Fruit fly (Drosophila melanogaster) whole organism, wandering third instar larva: ENCODE data around the gene CG4465.

ENCODE experiments used
- Abd-B ChIP-seq: fragments of >200 bp; optimal IDR thresholded peaks from 2 replicates; lab custom pipeline; 2017; ENCODE audit warnings: missing biosample characterization, missing genetic modification characterization
- CG9705 ChIP-seq: fragments of 200-800 bp; sonication (Bioruptor generic); optimal IDR thresholded peaks from 2 replicates; lab custom pipeline; 2018; ENCODE audit warnings: missing biosample characterization, mild to moderate bottlenecking, missing genetic modification characterization
- GATAd ChIP-seq: sonication (Bioruptor generic); optimal IDR thresholded peaks from 2 replicates; lab custom pipeline; 2016; ENCODE audit warnings: missing biosample characterization, missing genetic modification characterization
- Hnf4 ChIP-seq: fragments of 200-800 bp; sonication (Bioruptor generic); optimal IDR thresholded peaks from 2 replicates; lab custom pipeline; 2016; ENCODE audit warnings: missing biosample characterization, mild to moderate bottlenecking, missing genetic modification characterization
- Hr78 ChIP-seq: fragments of >200 bp; optimal IDR thresholded peaks from 2 replicates; lab custom pipeline; 2017; ENCODE audit warnings: missing biosample characterization, missing genetic modification characterization
- Jra ChIP-seq: sonication (Bioruptor generic); optimal IDR thresholded peaks from 2 replicates; lab custom pipeline; 2016; ENCODE audit warnings: missing biosample characterization, missing genetic modification characterization
- OdsH ChIP-seq: fragments of 200-800 bp; sonication (Bioruptor generic); optimal IDR thresholded peaks from 2 replicates; lab custom pipeline; 2016; ENCODE audit warnings: missing biosample characterization, mild to moderate bottlenecking, missing genetic modification characterization
- ey ChIP-seq: fragments of 200-800 bp; sonication (Bioruptor generic); optimal IDR thresholded peaks from 2 replicates; lab custom pipeline; 2016; ENCODE audit warnings: missing biosample characterization, missing genetic modification characterization
- foxo ChIP-seq, 2 experiments: fragments of 200-800 bp; sonication (Bioruptor generic); optimal IDR thresholded peaks; 2 replicates in 1 of 2; 3 replicates in 1 of 2; lab custom pipeline; 2016 to 2017; ENCODE audit warnings: missing biosample characterization in 2 of 2, missing genetic modification characterization in 2 of 2
- fru ChIP-seq: fragments of 200-800 bp; sonication (Bioruptor generic); optimal IDR thresholded peaks from 3 replicates; lab custom pipeline; 2016; ENCODE audit warnings: missing biosample characterization, mild to moderate bottlenecking, missing genetic modification characterization
- h ChIP-seq: fragments of 200-800 bp; sonication (Bioruptor generic); optimal IDR thresholded peaks from 3 replicates; lab custom pipeline; 2016; ENCODE audit warnings: missing biosample characterization, mild to moderate bottlenecking, missing genetic modification characterization
- lola ChIP-seq: fragments of >200 bp; optimal IDR thresholded peaks from 2 replicates; lab custom pipeline; 2017; ENCODE audit warnings: missing biosample characterization, missing genetic modification characterization
- psq ChIP-seq: fragments of 200-800 bp; sonication (Bioruptor generic); optimal IDR thresholded peaks from 3 replicates; lab custom pipeline; 2017; ENCODE audit warnings: missing biosample characterization, mild to moderate bottlenecking, missing genetic modification characterization, moderate library complexity

dm6 chr3R:19918207-19918606 lies 568 bp upstream of the CG4465 start, which contains the start of gene CG4770:
- TF ChIP-seq OdsH = no peak
- TF ChIP-seq Abd-B (GFP tag; lab: Kevin White, UChicago) = no peak
- no peak for TF ChIP-seq psq (GFP tag; lab: Kevin White, UChicago)
- no peak for TF ChIP-seq CG9705 (GFP tag; lab: Kevin White, UChicago)
- no peak for TF ChIP-seq lola (GFP tag; lab: Kevin White, UChicago)
- TF ChIP-seq foxo (GFP tag; optimal IDR thresholded peaks at IDR 0.05; lab: Kevin White, UChicago) = no peak
- no peak for TF ChIP-seq GATAd (GFP tag; lab: Kevin White, UChicago)
- no peak for TF ChIP-seq h (GFP tag; lab: Kevin White, UChicago)
- no peak for TF ChIP-seq fru (GFP tag; lab: Kevin White, UChicago)
- TF ChIP-seq ey (GFP tag; lab: Kevin White, UChicago) = no peak
- TF ChIP-seq Hr78 = no peak
- TF ChIP-seq Jra = no peak
- TF ChIP-seq Hnf4 (GFP tag; lab: Kevin White, UChicago) = no peak
